Worm (Caenorhabditis elegans) whole organism, L1 larva: ENCODE data around the gene srg-69.

ENCODE experiments used
- C04F5.9 ChIP-seq: sonication (generic microtip); optimal IDR thresholded peaks from 2 replicates; lab custom pipeline; 2016; ENCODE audit warnings: missing genetic modification characterization, missing compliant biosample characterization
- Y116A8C.19 ChIP-seq: sonication (generic microtip); optimal IDR thresholded peaks from 2 replicates; lab custom pipeline; 2016; ENCODE audit warnings: missing compliant biosample characterization, missing genetic modification characterization, borderline replicate concordance
- aha-1 ChIP-seq: fragments of 150-350 bp; optimal IDR thresholded peaks from 2 replicates; lab custom pipeline; 2014; ENCODE audit warnings: missing biosample characterization, missing genetic modification characterization
- blmp-1 ChIP-seq: fragments of 150-350 bp; optimal IDR thresholded peaks from 2 replicates; lab custom pipeline; 2014; ENCODE audit warnings: missing biosample characterization, missing genetic modification characterization
- ceh-63 ChIP-seq: fragments of 200-800 bp; sonication (Bioruptor generic); optimal IDR thresholded peaks from 2 replicates; lab custom pipeline; 2018; ENCODE audit warnings: mild to moderate bottlenecking, missing genetic modification characterization, missing compliant biosample characterization
- ceh-8 ChIP-seq: fragments of 200-800 bp; sonication (Bioruptor generic); optimal IDR thresholded peaks from 2 replicates; lab custom pipeline; 2018; ENCODE audit warnings: mild to moderate bottlenecking, missing genetic modification characterization, moderate library complexity, missing compliant biosample characterization
- ceh-88 ChIP-seq: fragments of 200-800 bp; sonication (Bioruptor generic); IDR thresholded peaks from 2 replicates; pipeline ENCODE4 v1.3.6; 2022; ENCODE audit warnings: missing genetic modification characterization, missing compliant biosample characterization
- ces-1 ChIP-seq: fragments of 150-350 bp; optimal IDR thresholded peaks from 2 replicates; lab custom pipeline; 2014; ENCODE audit warnings: missing biosample characterization, missing genetic modification reagents, missing genetic modification characterization
- dpl-1 ChIP-seq, 3 experiments: fragments of 150-350 bp in 2 of 3; sonication (generic microtip) in 1 of 3; optimal IDR thresholded peaks; 2 replicates each; lab custom pipeline; 2014 to 2017; ENCODE audit warnings: missing biosample characterization in 3 of 3, missing genetic modification characterization in 3 of 3, missing genetic modification reagents in 3 of 3
- dsc-1 ChIP-seq: sonication (generic microtip); optimal IDR thresholded peaks from 2 replicates; lab custom pipeline; 2016; ENCODE audit warnings: mild to moderate bottlenecking, missing genetic modification characterization, missing compliant biosample characterization
- efl-3 ChIP-seq: fragments of 200-800 bp; sonication (Bioruptor generic); optimal IDR thresholded peaks from 2 replicates; lab custom pipeline; 2018; ENCODE audit warnings: mild to moderate bottlenecking, missing genetic modification characterization, missing compliant biosample characterization
- egl-13 ChIP-seq: sonication (generic microtip); optimal IDR thresholded peaks from 2 replicates; lab custom pipeline; 2016; ENCODE audit warnings: missing genotype, missing genetic modification reagents, missing genetic modification characterization, missing compliant biosample characterization
- elt-2 ChIP-seq: sonication (generic microtip); optimal IDR thresholded peaks from 2 replicates; lab custom pipeline; 2016; ENCODE audit warnings: missing genetic modification characterization, mild to moderate bottlenecking, inconsistent platforms, missing compliant biosample characterization, missing genetic modification reagents
- ets-5 ChIP-seq: fragments of 200-800 bp; sonication (Bioruptor generic); IDR thresholded peaks from 2 replicates; pipeline ENCODE4 v1.3.6; 2022; ENCODE audit warnings: missing genetic modification characterization, missing compliant biosample characterization
- fkh-4 ChIP-seq: sonication (generic microtip); optimal IDR thresholded peaks from 2 replicates; lab custom pipeline; 2016; ENCODE audit warnings: missing compliant biosample characterization, missing genetic modification characterization, borderline replicate concordance
- fos-1 ChIP-seq: fragments of 150-350 bp; optimal IDR thresholded peaks from 2 replicates; lab custom pipeline; 2014; ENCODE audit warnings: missing biosample characterization, missing genetic modification characterization
- grh-1 ChIP-seq: fragments of 200-800 bp; sonication (Bioruptor generic); IDR thresholded peaks from 2 replicates; pipeline ENCODE4 v1.3.6; 2022; ENCODE audit warnings: missing genetic modification reagents, missing genetic modification characterization, missing compliant biosample characterization
- hlh-17 ChIP-seq: fragments of 200-800 bp; sonication (Bioruptor generic); optimal IDR thresholded peaks from 2 replicates; lab custom pipeline; 2018; ENCODE audit warnings: missing genetic modification characterization, mild to moderate bottlenecking, missing compliant biosample characterization, moderate library complexity, borderline replicate concordance
- hlh-4 ChIP-seq: sonication (generic microtip); optimal IDR thresholded peaks from 2 replicates; lab custom pipeline; 2016; ENCODE audit warnings: mild to moderate bottlenecking, missing genetic modification characterization, missing compliant biosample characterization
- hpl-2 ChIP-seq: fragments of 150-350 bp; optimal IDR thresholded peaks from 2 replicates; lab custom pipeline; 2014; ENCODE audit warnings: missing biosample characterization, missing genetic modification reagents, missing genetic modification characterization
- isw-1 ChIP-seq: fragments of 200-800 bp; sonication (Bioruptor generic); IDR thresholded peaks from 2 replicates; pipeline ENCODE4 v1.3.6; 2022; ENCODE audit warnings: missing genetic modification characterization, missing compliant biosample characterization
- jun-1 ChIP-seq: fragments of 150-350 bp; optimal IDR thresholded peaks from 2 replicates; lab custom pipeline; 2014; ENCODE audit warnings: missing biosample characterization, missing genetic modification reagents, missing genetic modification characterization
- lsy-2 ChIP-seq, 2 experiments: fragments of 150-350 bp; optimal IDR thresholded peaks; 2 replicates each; lab custom pipeline; 2014; ENCODE audit warnings: missing biosample characterization in 2 of 2, missing genetic modification characterization in 2 of 2
- mab-9 ChIP-seq: fragments of 200-800 bp; sonication (Bioruptor generic); IDR thresholded peaks from 2 replicates; pipeline ENCODE4 v1.3.6; 2022; ENCODE audit warnings: missing genetic modification reagents, missing genetic modification characterization, missing compliant biosample characterization
- mdl-1 ChIP-seq, 2 experiments: fragments of 150-350 bp; optimal IDR thresholded peaks; 2 replicates each; lab custom pipeline; 2014 to 2017; ENCODE audit warnings: missing biosample characterization in 2 of 2, missing genetic modification characterization in 2 of 2, inconsistent platforms in 1 of 2
- mef-2 ChIP-seq: fragments of 150-350 bp; optimal IDR thresholded peaks from 2 replicates; lab custom pipeline; 2014; ENCODE audit warnings: missing biosample characterization, missing genetic modification characterization
- mep-1 ChIP-seq: fragments of 150-350 bp; optimal IDR thresholded peaks from 2 replicates; lab custom pipeline; 2014; ENCODE audit warnings: missing biosample characterization, missing genetic modification characterization
- nhr-11 ChIP-seq: fragments of 150-350 bp; optimal IDR thresholded peaks from 2 replicates; lab custom pipeline; 2014; ENCODE audit warnings: missing biosample characterization, missing genetic modification characterization
- nhr-12 ChIP-seq: sonication (generic microtip); optimal IDR thresholded peaks from 2 replicates; lab custom pipeline; 2017; ENCODE audit warnings: missing biosample characterization, missing genetic modification characterization
- nhr-20 ChIP-seq: sonication (generic microtip); optimal IDR thresholded peaks from 2 replicates; lab custom pipeline; 2016; ENCODE audit warnings: mild to moderate bottlenecking, missing genetic modification characterization, missing compliant biosample characterization
- nhr-28 ChIP-seq: fragments of 150-350 bp; optimal IDR thresholded peaks from 2 replicates; lab custom pipeline; 2014; ENCODE audit warnings: missing biosample characterization, missing genetic modification characterization
- nhr-47 ChIP-seq: sonication (generic microtip); optimal IDR thresholded peaks from 2 replicates; lab custom pipeline; 2016; ENCODE audit warnings: mild to moderate bottlenecking, missing genetic modification characterization, moderate library complexity, missing compliant biosample characterization
- nhr-76 ChIP-seq: sonication (generic microtip); optimal IDR thresholded peaks from 2 replicates; lab custom pipeline; 2017; ENCODE audit warnings: missing biosample characterization, missing genetic modification characterization
- nhr-77 ChIP-seq: fragments of 150-350 bp; optimal IDR thresholded peaks from 2 replicates; lab custom pipeline; 2014; ENCODE audit warnings: missing biosample characterization, missing genetic modification characterization
- nhr-84 ChIP-seq: sonication (generic microtip); optimal IDR thresholded peaks from 2 replicates; lab custom pipeline; 2017; ENCODE audit warnings: missing biosample characterization, missing genetic modification characterization
- nhr-85 ChIP-seq: sonication (generic microtip); peaks from one replicate; lab custom pipeline; 2016; ENCODE audit warnings: missing genetic modification characterization, inconsistent platforms, missing compliant biosample characterization
- nhr-90 ChIP-seq: sonication (generic microtip); optimal IDR thresholded peaks from 2 replicates; lab custom pipeline; 2016; ENCODE audit warnings: mild to moderate bottlenecking, missing genetic modification characterization, missing compliant biosample characterization; ENCODE audit not compliant: poor library complexity
- pag-3 ChIP-seq: sonication (generic microtip); optimal IDR thresholded peaks from 2 replicates; lab custom pipeline; 2017; ENCODE audit warnings: missing genetic modification characterization, mild to moderate bottlenecking, missing compliant biosample characterization, antibody characterized with exemption, borderline replicate concordance; ENCODE audit not compliant: insufficient read depth
- pqm-1 ChIP-seq: sonication (generic microtip); optimal IDR thresholded peaks from 3 replicates; lab custom pipeline; 2017; ENCODE audit warnings: missing biosample characterization, missing genetic modification characterization
- rnt-1 ChIP-seq: sonication (generic microtip); optimal IDR thresholded peaks from 2 replicates; lab custom pipeline; 2016; ENCODE audit warnings: mild to moderate bottlenecking, missing genetic modification characterization, moderate library complexity, missing compliant biosample characterization
- skn-1 ChIP-seq: fragments of 150-350 bp; optimal IDR thresholded peaks from 2 replicates; lab custom pipeline; 2014; ENCODE audit warnings: missing biosample characterization, missing genetic modification characterization
- sox-4 ChIP-seq: sonication (generic microtip); optimal IDR thresholded peaks from 2 replicates; lab custom pipeline; 2016; ENCODE audit warnings: missing genetic modification characterization, missing compliant biosample characterization
- sptf-1 ChIP-seq: fragments of 150-350 bp; optimal IDR thresholded peaks from 2 replicates; lab custom pipeline; 2014; ENCODE audit warnings: missing biosample characterization, missing genetic modification characterization
- sup-37 ChIP-seq: fragments of 200-800 bp; sonication (Bioruptor generic); optimal IDR thresholded peaks from 2 replicates; lab custom pipeline; 2018; ENCODE audit warnings: mild to moderate bottlenecking, missing genetic modification characterization, missing compliant biosample characterization
- swsn-7 ChIP-seq: sonication (generic microtip); optimal IDR thresholded peaks from 2 replicates; lab custom pipeline; 2016; ENCODE audit warnings: missing genetic modification characterization, missing compliant biosample characterization
- tlp-1 ChIP-seq: fragments of 150-350 bp; optimal IDR thresholded peaks from 2 replicates; lab custom pipeline; 2014; ENCODE audit warnings: missing biosample characterization, missing genetic modification characterization
- unc-130 ChIP-seq: fragments of 150-350 bp; optimal IDR thresholded peaks from 2 replicates; lab custom pipeline; 2017; ENCODE audit warnings: missing biosample characterization, missing genetic modification characterization, inconsistent platforms
- unc-30 ChIP-seq: sonication (generic microtip); optimal IDR thresholded peaks from 2 replicates; lab custom pipeline; 2017; ENCODE audit warnings: missing biosample characterization, missing genetic modification characterization
- unc-62 ChIP-seq: fragments of 150-350 bp; optimal IDR thresholded peaks from 2 replicates; lab custom pipeline; 2014; ENCODE audit warnings: missing biosample characterization, missing genetic modification reagents, missing genetic modification characterization
- unc-86 ChIP-seq: sonication (generic microtip); optimal IDR thresholded peaks from 2 replicates; lab custom pipeline; 2016; ENCODE audit warnings: missing genetic modification characterization, missing compliant biosample characterization
- vab-15 ChIP-seq: sonication (generic microtip); optimal IDR thresholded peaks from 2 replicates; lab custom pipeline; 2017; ENCODE audit warnings: missing genotype, mild to moderate bottlenecking, missing genetic modification characterization, missing compliant biosample characterization
- xbp-1 ChIP-seq: sonication (generic microtip); optimal IDR thresholded peaks from 2 replicates; lab custom pipeline; 2016; ENCODE audit warnings: missing genetic modification characterization, missing compliant biosample characterization
- zip-4 ChIP-seq: fragments of 200-800 bp; sonication (Bioruptor generic); optimal IDR thresholded peaks from 2 replicates; lab custom pipeline; 2018; ENCODE audit warnings: mild to moderate bottlenecking, missing genetic modification characterization, moderate library complexity, missing compliant biosample characterization

The srg-69 gene

ce11 chrII:5326024-5326627 lies 29.4 kb upstream of the srg-69 start (continued):
- TF ChIP-seq dsc-1 (peak; percentile 52), elt-2 (tag; lab: Kevin White, UChicago) (no peak), ces-1 (no peak), nhr-28 (tag; lab: Kevin White, UChicago) (no peak), pqm-1 (no peak), sptf-1 (tag; lab: Kevin White, UChicago) (no peak), dpl-1 (GFP tag; optimal IDR thresholded peaks at IDR 0.05; lab: Kevin White, UChicago) (peak; percentile 18 to 28 (median 20)), unc-62 (GFP tag; lab: Kevin White, UChicago) (no peak), jun-1 (tag; lab: Kevin White, UChicago) (peak; percentile 79), mep-1 (tag; lab: Kevin White, UChicago) (peak; percentile 62), unc-30 (tag; lab: Kevin White, UChicago) (no peak), nhr-76 (tag; lab: Kevin White, UChicago) (no peak), fos-1 (tag; lab: Kevin White, UChicago) (peak; percentile 81), egl-13 (tag; lab: Kevin White, UChicago) (peak; percentile 35), efl-3 (GFP tag; lab: Kevin White, UChicago) (no peak), nhr-85 (tag; lab: Kevin White, UChicago) (peak; percentile 73), C04F5.9 (tag; lab: Kevin White, UChicago) (no peak), sup-37 (GFP tag; lab: Kevin White, UChicago) (no peak), nhr-77 (tag; lab: Kevin White, UChicago) (peak; percentile 64), hlh-17 (no peak), swsn-7 (tag; lab: Kevin White, UChicago) (peak; percentile 56), nhr-12 (tag; lab: Kevin White, UChicago) (no peak), ceh-8 (GFP tag; lab: Kevin White, UChicago) (peak; percentile 50), xbp-1 (tag; lab: Kevin White, UChicago) (peak; percentile 63), nhr-47 (tag; lab: Kevin White, UChicago) (peak; percentile 65), nhr-20 (tag; lab: Kevin White, UChicago) (peak; percentile 49), mdl-1 (tag; optimal IDR thresholded peaks at IDR 0.05; lab: Kevin White, UChicago) (peak in 1 of 2 experiments; percentile 67), vab-15 (tag; lab: Kevin White, UChicago) (no peak), zip-4 (GFP tag; lab: Kevin White, UChicago) (peak; percentile 38), fkh-4 (no peak), Y116A8C.19 (tag; lab: Kevin White, UChicago) (no peak), mab-9 (GFP tag; lab: Robert Waterston, UW) (no peak), nhr-90 (tag; lab: Kevin White, UChicago) (no peak), skn-1 (peak; percentile 68), ceh-88 (no peak), nhr-84 (no peak), unc-130 (tag; lab: Kevin White, UChicago) (no peak), hpl-2 (GFP tag; lab: Kevin White, UChicago) (no peak), lsy-2 (tag; optimal IDR thresholded peaks at IDR 0.05; lab: Kevin White, UChicago) (peak; percentile 31 to 78), tlp-1 (tag; lab: Kevin White, UChicago) (no peak), sox-4 (tag; lab: Kevin White, UChicago) (no peak), unc-86 (tag; lab: Kevin White, UChicago) (peak; percentile 40), grh-1 (GFP tag; lab: Robert Waterston, UW) (no peak), ceh-63 (GFP tag; lab: Kevin White, UChicago) (no peak), pag-3 (tag; lab: Kevin White, UChicago) (no peak), hlh-4 (tag; lab: Kevin White, UChicago) (no peak), ets-5 (no peak), isw-1 (GFP tag; lab: Robert Waterston, UW) (peak; percentile 33), mef-2 (tag; lab: Kevin White, UChicago) (no peak), nhr-11 (tag; lab: Kevin White, UChicago) (no peak), aha-1 (tag; lab: Kevin White, UChicago) (no peak), blmp-1 (tag; lab: Kevin White, UChicago) (peak; percentile 29), rnt-1 (tag; lab: Kevin White, UChicago) (peak; percentile 69)
